Worm (Caenorhabditis elegans) whole organism, young adult: ENCODE measurements around the gene ugt-53.

Source experiments
- Y56A3A.18 ChIP-seq: fragments of 200-800 bp; sonication (Bioruptor generic); IDR thresholded peaks from 2 replicates; pipeline ENCODE4 v1.3.6; 2022; ENCODE audit warnings: missing genetic modification reagents, missing genetic modification characterization, missing compliant biosample characterization
- dpff-1 ChIP-seq: sonication (generic microtip); optimal IDR thresholded peaks from 2 replicates; lab custom pipeline; 2017; ENCODE audit warnings: mild to moderate bottlenecking, missing genetic modification characterization, missing compliant biosample characterization
- let-526 ChIP-seq: fragments of 200-800 bp; sonication (Bioruptor generic); IDR thresholded peaks from 2 replicates; pipeline ENCODE4 v1.3.6; 2022; ENCODE audit warnings: missing genetic modification reagents, missing genetic modification characterization, missing compliant biosample characterization
- snpc-1.1 ChIP-seq: sonication (generic microtip); optimal IDR thresholded peaks from 2 replicates; lab custom pipeline; 2017; ENCODE audit warnings: missing genetic modification characterization, mild to moderate bottlenecking, missing compliant biosample characterization, antibody characterized with exemption, moderate library complexity, missing genotype, missing genetic modification reagents; ENCODE audit not compliant: insufficient read depth
- ztf-25 ChIP-seq: fragments of 200-800 bp; sonication (Bioruptor generic); IDR thresholded peaks from 2 replicates; pipeline ENCODE4 v1.3.6; 2022; ENCODE audit warnings: missing genetic modification reagents, missing genetic modification characterization, missing compliant biosample characterization

DNA sequence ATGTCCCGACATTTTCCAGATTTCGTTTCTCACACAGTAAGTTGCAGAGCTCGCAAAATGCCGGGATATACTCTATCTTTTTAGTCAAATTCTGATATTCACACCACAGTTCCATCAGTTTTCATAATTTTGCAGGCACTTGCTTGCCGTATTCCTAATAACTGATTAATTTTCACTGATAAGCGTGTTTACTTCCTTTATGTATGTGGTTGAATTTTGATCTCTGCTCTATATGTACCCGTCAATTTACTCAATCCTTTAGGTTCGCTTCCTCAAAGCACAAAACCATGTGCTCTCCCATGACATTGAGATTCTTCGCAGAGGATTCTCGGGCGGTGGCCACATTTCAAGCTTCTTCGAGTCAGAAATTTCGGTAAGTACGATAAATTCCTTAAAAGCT is 32.4 kb downstream of the ugt-53 start:
- TF ChIP-seq ztf-25 = no peak
- no peak for TF ChIP-seq dpff-1 (tag; lab: Kevin White, UChicago)
- TF ChIP-seq Y56A3A.18 = no peak
- no peak for TF ChIP-seq let-526 (GFP tag; lab: Robert Waterston, UW)
- no peak for TF ChIP-seq snpc-1.1 (tag; lab: Kevin White, UChicago)
